Worm (Caenorhabditis elegans): ENCODE data around the gene daf-36.

The daf-36 gene

ce11 chrV:10233330-10233729 is 7.8 kb upstream of the daf-36 start, which contains the start of gene str-182:
str-182 (minus strand) TSS chrV:10233430.
- TF ChIP-seq ces-1 (GFP tag; optimal IDR thresholded peaks at IDR 0.05) (no peak), lin-13 (tag; optimal IDR thresholded peaks at IDR 0.05) (no peak), lin-32 (GFP tag; optimal IDR thresholded peaks at IDR 0.05) (no peak), unc-120 (tag; optimal IDR thresholded peaks at IDR 0.05; ENCODE audit: poor library complexity, severe bottlenecking) (no peak), nhr-76 (tag; optimal IDR thresholded peaks at IDR 0.05) (no peak)

DNA sequence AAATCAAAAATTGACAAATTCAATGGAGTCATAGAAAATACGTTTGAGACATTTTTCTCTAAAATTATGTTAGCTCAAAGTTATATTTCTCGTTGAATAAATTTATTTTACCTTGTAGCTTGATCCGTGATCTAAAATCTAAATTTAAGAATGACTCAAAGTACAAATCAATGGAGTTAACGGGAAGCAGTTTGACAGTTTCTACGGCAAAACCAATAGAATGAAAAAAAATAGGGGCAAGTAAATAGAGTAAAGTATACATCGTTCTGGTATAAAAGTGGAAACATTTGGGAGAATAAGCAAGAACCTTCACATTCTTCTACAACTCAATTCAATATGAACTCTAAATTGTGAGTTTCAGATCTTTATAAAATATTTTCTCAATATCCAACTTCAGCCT is 5.4 kb upstream of the daf-36 start, which contains the start of gene fipr-6:
Gene fipr-6, plus strand, starts transcription at position 301 of the 400 bp plus-strand sequence.
- no peak for TF ChIP-seq M03D4.4 (tag; optimal IDR thresholded peaks at IDR 0.05)
- TF ChIP-seq snpc-4 (tag; optimal IDR thresholded peaks at IDR 0.05) = no peak
- no peak for TF ChIP-seq ces-1 (GFP tag; optimal IDR thresholded peaks at IDR 0.05)
- TF ChIP-seq ceh-39 (tag; optimal IDR thresholded peaks at IDR 0.05) = no peak
- no peak for TF ChIP-seq lin-32 (GFP tag; optimal IDR thresholded peaks at IDR 0.05)
- TF ChIP-seq mls-2 (tag; optimal IDR thresholded peaks at IDR 0.05) = no peak
- no peak for TF ChIP-seq unc-120 (tag; optimal IDR thresholded peaks at IDR 0.05; ENCODE audit: poor library complexity, severe bottlenecking)
- no peak for TF ChIP-seq flh-1 (GFP tag; optimal IDR thresholded peaks at IDR 0.05)
- no peak for TF ChIP-seq ztf-11 (tag; optimal IDR thresholded peaks at IDR 0.05)
- no peak for TF ChIP-seq tbx-8 (GFP tag; optimal IDR thresholded peaks at IDR 0.05)
- TF ChIP-seq sem-2 (GFP tag; optimal IDR thresholded peaks at IDR 0.05) = no peak

ce11 chrV:10229222-10229879 is 3.8 kb upstream of the daf-36 start, which contains the start of the genes pyt-1 and fipr-7:
pyt-1 (minus strand) TSS chrV:10229322.
fipr-7 (plus strand) TSS chrV:10229829.
- TF ChIP-seq snpc-4 (tag; optimal IDR thresholded peaks at IDR 0.05) (no peak), bed-3 (GFP tag; optimal IDR thresholded peaks at IDR 0.05) (no peak), flh-1 (GFP tag; optimal IDR thresholded peaks at IDR 0.05) (no peak), M03D4.4 (tag; optimal IDR thresholded peaks at IDR 0.05) (no peak), hlh-1 (tag; optimal IDR thresholded peaks at IDR 0.05) (no peak), mab-5 (tag; optimal IDR thresholded peaks at IDR 0.05) (no peak), nhr-76 (tag; optimal IDR thresholded peaks at IDR 0.05) (no peak), zip-8 (tag; optimal IDR thresholded peaks at IDR 0.05) (no peak), ham-2 (GFP tag; optimal IDR thresholded peaks at IDR 0.05) (no peak), cnd-1 (tag; optimal IDR thresholded peaks at IDR 0.05) (no peak), unc-120 (tag; optimal IDR thresholded peaks at IDR 0.05; ENCODE audit: poor library complexity, severe bottlenecking) (no peak), nhr-12 (tag; optimal IDR thresholded peaks at IDR 0.05) (no peak)

- TF ChIP-seq tbx-8 (GFP tag; optimal IDR thresholded peaks at IDR 0.05) (no peak), nhr-28 (tag; optimal IDR thresholded peaks at IDR 0.05) (no peak), drap-1 (GFP tag; optimal IDR thresholded peaks at IDR 0.05) (no peak), zip-8 (tag; optimal IDR thresholded peaks at IDR 0.05) (no peak), bed-3 (GFP tag; optimal IDR thresholded peaks at IDR 0.05) (no peak), pha-4 (tag; optimal IDR thresholded peaks at IDR 0.05) (no peak), mab-5 (tag; optimal IDR thresholded peaks at IDR 0.05) (no peak), M03D4.4 (tag; optimal IDR thresholded peaks at IDR 0.05) (no peak), flh-1 (GFP tag; optimal IDR thresholded peaks at IDR 0.05) (no peak)
Measured at ce11 chrV:10228360-10228759, 2.9 kb upstream of the daf-36 start, which contains the start of gene fipr-4. fipr-4 (minus strand) TSS chrV:10228460.

DNA sequence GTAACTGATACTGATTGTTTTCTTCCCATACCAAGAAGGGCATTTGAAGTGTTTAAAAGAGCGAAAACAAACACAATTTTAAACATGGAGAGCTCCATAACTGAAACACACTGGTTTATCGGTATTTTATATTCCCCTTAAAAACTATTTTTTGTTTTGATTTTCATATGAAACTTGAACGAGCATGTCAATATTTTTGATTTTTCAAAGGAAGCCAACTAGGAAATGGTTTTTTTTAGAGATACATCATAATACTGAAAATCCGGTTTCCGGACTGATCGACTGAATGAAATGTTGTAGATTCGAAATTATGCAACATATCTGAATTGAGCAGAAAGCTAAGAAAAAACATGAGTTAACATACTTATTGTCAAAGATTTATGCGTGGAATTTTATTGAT is 1.8 kb upstream of the daf-36 start, which contains the start of gene ttr-19:
Gene ttr-19, minus strand, starts transcription at position 101 of the 400 bp plus-strand sequence.
- TF ChIP-seq bed-3 (GFP tag; optimal IDR thresholded peaks at IDR 0.05) = no peak
- TF ChIP-seq flh-1 (GFP tag; optimal IDR thresholded peaks at IDR 0.05) = no peak
- TF ChIP-seq mep-1 (tag; optimal IDR thresholded peaks at IDR 0.05) = no peak
- no peak for TF ChIP-seq nhr-2 (tag; optimal IDR thresholded peaks at IDR 0.05)
- TF ChIP-seq nhr-12 (tag; optimal IDR thresholded peaks at IDR 0.05) = no peak
- TF ChIP-seq blmp-1 (tag; optimal IDR thresholded peaks at IDR 0.05) = no peak
- TF ChIP-seq unc-39 (tag; optimal IDR thresholded peaks at IDR 0.05) = no peak
- TF ChIP-seq drap-1 (GFP tag; optimal IDR thresholded peaks at IDR 0.05) = no peak
- no peak for TF ChIP-seq tbx-8 (GFP tag; optimal IDR thresholded peaks at IDR 0.05)
- TF ChIP-seq ceh-43 (GFP tag; optimal IDR thresholded peaks at IDR 0.05) = no peak
- TF ChIP-seq ham-2 (GFP tag; optimal IDR thresholded peaks at IDR 0.05) = no peak
- no peak for TF ChIP-seq nhr-76 (tag; optimal IDR thresholded peaks at IDR 0.05)

ce11 chrV:10224619-10225018 is 891 bp downstream of the daf-36 start:
- no peak for TF ChIP-seq elt-3 (tag; optimal IDR thresholded peaks at IDR 0.05)
- TF ChIP-seq mep-1 (tag; optimal IDR thresholded peaks at IDR 0.05) = no peak
- no peak for TF ChIP-seq tbx-8 (GFP tag; optimal IDR thresholded peaks at IDR 0.05)
- TF ChIP-seq elt-1 (tag; optimal IDR thresholded peaks at IDR 0.05; ENCODE audit: borderline replicate concordance, insufficient read depth) = no peak
- TF ChIP-seq nhr-28 (tag; optimal IDR thresholded peaks at IDR 0.05) = no peak
- TF ChIP-seq snpc-4 (tag; optimal IDR thresholded peaks at IDR 0.05) = no peak
- no peak for TF ChIP-seq ham-2 (GFP tag; optimal IDR thresholded peaks at IDR 0.05)
- no peak for TF ChIP-seq hlh-1 (tag; optimal IDR thresholded peaks at IDR 0.05)
- TF ChIP-seq nhr-2 (tag; optimal IDR thresholded peaks at IDR 0.05) = no peak
- TF ChIP-seq nhr-76 (tag; optimal IDR thresholded peaks at IDR 0.05) = no peak
- TF ChIP-seq flh-1 (GFP tag; optimal IDR thresholded peaks at IDR 0.05) = no peak
- no peak for TF ChIP-seq sem-2 (GFP tag; optimal IDR thresholded peaks at IDR 0.05)
- TF ChIP-seq mab-5 (tag; optimal IDR thresholded peaks at IDR 0.05) = no peak
- no peak for TF ChIP-seq nhr-237 (tag; optimal IDR thresholded peaks at IDR 0.05)
- TF ChIP-seq unc-120 (tag; optimal IDR thresholded peaks at IDR 0.05; ENCODE audit: poor library complexity, severe bottlenecking) = no peak
- TF ChIP-seq bed-3 (GFP tag; optimal IDR thresholded peaks at IDR 0.05) = no peak
- TF ChIP-seq ces-1 (GFP tag; optimal IDR thresholded peaks at IDR 0.05) = no peak
- TF ChIP-seq ceh-39 (tag; optimal IDR thresholded peaks at IDR 0.05) = no peak

Data from whole organism, mixed stage, embryonic.